Worm (Caenorhabditis elegans) whole organism, L1 larva: ENCODE results near the gene rpb-4.

Experiments used
- C04F5.9 ChIP-seq: sonication (generic microtip); optimal IDR thresholded peaks from 2 replicates; lab custom pipeline; 2016; ENCODE audit warnings: missing genetic modification characterization, missing compliant biosample characterization
- C16A3.4 ChIP-seq: fragments of 150-350 bp; optimal IDR thresholded peaks from 2 replicates; lab custom pipeline; 2014; ENCODE audit warnings: missing biosample characterization, missing genetic modification characterization
- F16B12.6 ChIP-seq: fragments of 150-350 bp; optimal IDR thresholded peaks from 2 replicates; lab custom pipeline; 2014; ENCODE audit warnings: missing biosample characterization, missing genetic modification characterization
- aha-1 ChIP-seq: fragments of 150-350 bp; optimal IDR thresholded peaks from 2 replicates; lab custom pipeline; 2014; ENCODE audit warnings: missing biosample characterization, missing genetic modification characterization
- aly-2 ChIP-seq: fragments of 150-350 bp; optimal IDR thresholded peaks from 2 replicates; lab custom pipeline; 2014; ENCODE audit warnings: missing biosample characterization, missing genetic modification characterization
- ama-1 ChIP-seq: fragments of 150-350 bp; optimal IDR thresholded peaks from 2 replicates; lab custom pipeline; 2014
- ceh-63 ChIP-seq: fragments of 200-800 bp; sonication (Bioruptor generic); optimal IDR thresholded peaks from 2 replicates; lab custom pipeline; 2018; ENCODE audit warnings: mild to moderate bottlenecking, missing genetic modification characterization, missing compliant biosample characterization
- ceh-82 ChIP-seq, 3 experiments: fragments of 150-350 bp in 1 of 3; sonication (generic microtip) in 2 of 3; optimal IDR thresholded peaks; 2 replicates each; lab custom pipeline; 2014 to 2017; ENCODE audit warnings: missing biosample characterization in 3 of 3, missing genetic modification characterization in 3 of 3
- ceh-88 ChIP-seq: fragments of 200-800 bp; sonication (Bioruptor generic); IDR thresholded peaks from 2 replicates; pipeline ENCODE4 v1.3.6; 2022; ENCODE audit warnings: missing genetic modification characterization, missing compliant biosample characterization
- ces-1 ChIP-seq: fragments of 150-350 bp; optimal IDR thresholded peaks from 2 replicates; lab custom pipeline; 2014; ENCODE audit warnings: missing biosample characterization, missing genetic modification reagents, missing genetic modification characterization
- dpl-1 ChIP-seq, 3 experiments: fragments of 150-350 bp in 2 of 3; sonication (generic microtip) in 1 of 3; optimal IDR thresholded peaks; 2 replicates each; lab custom pipeline; 2014 to 2017; ENCODE audit warnings: missing biosample characterization in 3 of 3, missing genetic modification characterization in 3 of 3, missing genetic modification reagents in 3 of 3
- dsc-1 ChIP-seq: sonication (generic microtip); optimal IDR thresholded peaks from 2 replicates; lab custom pipeline; 2016; ENCODE audit warnings: mild to moderate bottlenecking, missing genetic modification characterization, missing compliant biosample characterization
- elt-2 ChIP-seq: sonication (generic microtip); optimal IDR thresholded peaks from 2 replicates; lab custom pipeline; 2016; ENCODE audit warnings: missing genetic modification characterization, mild to moderate bottlenecking, inconsistent platforms, missing compliant biosample characterization, missing genetic modification reagents
- elt-3 ChIP-seq, 6 experiments: fragments of 150-350 bp in 1 of 6; sonication (generic microtip); optimal IDR thresholded peaks; 2 replicates each; lab custom pipeline; 2017 to 2018; ENCODE audit warnings: missing biosample characterization in 6 of 6, missing genetic modification characterization in 6 of 6, inconsistent platforms in 1 of 6
- fkh-10 ChIP-seq: sonication (generic microtip); optimal IDR thresholded peaks from 2 replicates; lab custom pipeline; 2017; ENCODE audit warnings: missing biosample characterization, missing genetic modification reagents, missing genetic modification characterization
- fos-1 ChIP-seq: fragments of 150-350 bp; optimal IDR thresholded peaks from 2 replicates; lab custom pipeline; 2014; ENCODE audit warnings: missing biosample characterization, missing genetic modification characterization
- grh-1 ChIP-seq: fragments of 200-800 bp; sonication (Bioruptor generic); IDR thresholded peaks from 2 replicates; pipeline ENCODE4 v1.3.6; 2022; ENCODE audit warnings: missing genetic modification reagents, missing genetic modification characterization, missing compliant biosample characterization
- hlh-17 ChIP-seq: fragments of 200-800 bp; sonication (Bioruptor generic); optimal IDR thresholded peaks from 2 replicates; lab custom pipeline; 2018; ENCODE audit warnings: missing genetic modification characterization, mild to moderate bottlenecking, missing compliant biosample characterization, moderate library complexity, borderline replicate concordance
- hpl-2 ChIP-seq: fragments of 150-350 bp; optimal IDR thresholded peaks from 2 replicates; lab custom pipeline; 2014; ENCODE audit warnings: missing biosample characterization, missing genetic modification reagents, missing genetic modification characterization
- irx-1 ChIP-seq: sonication (generic microtip); optimal IDR thresholded peaks from 2 replicates; lab custom pipeline; 2016; ENCODE audit warnings: missing genetic modification characterization, missing compliant biosample characterization
- lin-13 ChIP-seq: fragments of 150-350 bp; optimal IDR thresholded peaks from 2 replicates; lab custom pipeline; 2014; ENCODE audit warnings: missing biosample characterization, missing genetic modification reagents, missing genetic modification characterization
- lin-15B ChIP-seq: fragments of 150-350 bp; sonication (generic microtip); optimal IDR thresholded peaks from 3 replicates; lab custom pipeline; 2014; ENCODE audit warnings: missing biosample characterization, missing genetic modification characterization
- lin-35 ChIP-seq, 2 experiments: fragments of 150-350 bp; optimal IDR thresholded peaks; 2 replicates each; lab custom pipeline; 2014; ENCODE audit warnings: missing biosample characterization in 2 of 2, missing genetic modification characterization in 2 of 2, missing genetic modification reagents in 2 of 2
- lin-39 ChIP-seq: fragments of 150-350 bp; optimal IDR thresholded peaks from 2 replicates; lab custom pipeline; 2014; ENCODE audit warnings: missing biosample characterization, missing genetic modification reagents, missing genetic modification characterization
- lsy-2 ChIP-seq, 2 experiments: fragments of 150-350 bp; optimal IDR thresholded peaks; 2 replicates each; lab custom pipeline; 2014; ENCODE audit warnings: missing biosample characterization in 2 of 2, missing genetic modification characterization in 2 of 2
- nhr-11 ChIP-seq: fragments of 150-350 bp; optimal IDR thresholded peaks from 2 replicates; lab custom pipeline; 2014; ENCODE audit warnings: missing biosample characterization, missing genetic modification characterization
- nhr-19 ChIP-seq: fragments of 200-800 bp; sonication (Bioruptor generic); conservative IDR thresholded peaks from 2 replicates; pipeline ENCODE4 v1.3.6; 2022; ENCODE audit warnings: missing genetic modification characterization, missing compliant biosample characterization
- nhr-237 ChIP-seq: fragments of 150-350 bp; optimal IDR thresholded peaks from 2 replicates; lab custom pipeline; 2014; ENCODE audit warnings: missing biosample characterization, missing genetic modification characterization
- nhr-28 ChIP-seq: fragments of 150-350 bp; optimal IDR thresholded peaks from 2 replicates; lab custom pipeline; 2014; ENCODE audit warnings: missing biosample characterization, missing genetic modification characterization
- nhr-71 ChIP-seq: sonication (generic microtip); optimal IDR thresholded peaks from 2 replicates; lab custom pipeline; 2016; ENCODE audit warnings: mild to moderate bottlenecking, missing genetic modification characterization, moderate library complexity, missing compliant biosample characterization
- nhr-77 ChIP-seq: fragments of 150-350 bp; optimal IDR thresholded peaks from 2 replicates; lab custom pipeline; 2014; ENCODE audit warnings: missing biosample characterization, missing genetic modification characterization
- nhr-90 ChIP-seq: sonication (generic microtip); optimal IDR thresholded peaks from 2 replicates; lab custom pipeline; 2016; ENCODE audit warnings: mild to moderate bottlenecking, missing genetic modification characterization, missing compliant biosample characterization; ENCODE audit not compliant: poor library complexity
- pax-3 ChIP-seq: fragments of 200-800 bp; sonication (Bioruptor generic); optimal IDR thresholded peaks from 2 replicates; lab custom pipeline; 2018; ENCODE audit warnings: mild to moderate bottlenecking, missing genetic modification characterization, moderate library complexity, missing compliant biosample characterization
- pqm-1 ChIP-seq: sonication (generic microtip); optimal IDR thresholded peaks from 3 replicates; lab custom pipeline; 2017; ENCODE audit warnings: missing biosample characterization, missing genetic modification characterization
- rnt-1 ChIP-seq: sonication (generic microtip); optimal IDR thresholded peaks from 2 replicates; lab custom pipeline; 2016; ENCODE audit warnings: mild to moderate bottlenecking, missing genetic modification characterization, moderate library complexity, missing compliant biosample characterization
- skn-1 ChIP-seq: fragments of 150-350 bp; optimal IDR thresholded peaks from 2 replicates; lab custom pipeline; 2014; ENCODE audit warnings: missing biosample characterization, missing genetic modification characterization
- snpc-4 ChIP-seq: fragments of 150-350 bp; optimal IDR thresholded peaks from 2 replicates; lab custom pipeline; 2014; ENCODE audit warnings: missing biosample characterization, missing genetic modification characterization
- snu-23 ChIP-seq: sonication (generic microtip); optimal IDR thresholded peaks from 2 replicates; lab custom pipeline; 2016; ENCODE audit warnings: missing genetic modification characterization, missing compliant biosample characterization
- sup-37 ChIP-seq: fragments of 200-800 bp; sonication (Bioruptor generic); optimal IDR thresholded peaks from 2 replicates; lab custom pipeline; 2018; ENCODE audit warnings: mild to moderate bottlenecking, missing genetic modification characterization, missing compliant biosample characterization
- swsn-7 ChIP-seq: sonication (generic microtip); optimal IDR thresholded peaks from 2 replicates; lab custom pipeline; 2016; ENCODE audit warnings: missing genetic modification characterization, missing compliant biosample characterization
- tbx-2 ChIP-seq: sonication (generic microtip); optimal IDR thresholded peaks from 2 replicates; lab custom pipeline; 2016; ENCODE audit warnings: missing genetic modification characterization, missing compliant biosample characterization
- unc-130 ChIP-seq: fragments of 150-350 bp; optimal IDR thresholded peaks from 2 replicates; lab custom pipeline; 2017; ENCODE audit warnings: missing biosample characterization, missing genetic modification characterization, inconsistent platforms
- unc-62 ChIP-seq: fragments of 150-350 bp; optimal IDR thresholded peaks from 2 replicates; lab custom pipeline; 2014; ENCODE audit warnings: missing biosample characterization, missing genetic modification reagents, missing genetic modification characterization
- unc-86 ChIP-seq: sonication (generic microtip); optimal IDR thresholded peaks from 2 replicates; lab custom pipeline; 2016; ENCODE audit warnings: missing genetic modification characterization, missing compliant biosample characterization
- unc-98 ChIP-seq: fragments of 200-800 bp; sonication (Bioruptor generic); IDR thresholded peaks from 2 replicates; pipeline ENCODE4 v1.3.6; 2022; ENCODE audit warnings: missing genetic modification characterization, missing compliant biosample characterization
- xbp-1 ChIP-seq: sonication (generic microtip); optimal IDR thresholded peaks from 2 replicates; lab custom pipeline; 2016; ENCODE audit warnings: missing genetic modification characterization, missing compliant biosample characterization
- zip-4 ChIP-seq: fragments of 200-800 bp; sonication (Bioruptor generic); optimal IDR thresholded peaks from 2 replicates; lab custom pipeline; 2018; ENCODE audit warnings: mild to moderate bottlenecking, missing genetic modification characterization, moderate library complexity, missing compliant biosample characterization

Gene rpb-4

ce11 chrII:7413275-7413674 is 39.0 kb downstream of the rpb-4 start (continued):
- peak; percentile 18 for TF ChIP-seq nhr-19 (GFP tag; lab: Robert Waterston, UW)
- no peak for TF ChIP-seq snpc-4 (tag; lab: Kevin White, UChicago)
- no peak for TF ChIP-seq irx-1
- TF ChIP-seq elt-3 (tag; optimal IDR thresholded peaks at IDR 0.05; lab: Kevin White, UChicago): peak in 5 of 6 experiments; percentile 32 to 73 (median 61)
- no peak for TF ChIP-seq fos-1 (tag; lab: Kevin White, UChicago)
- TF ChIP-seq hpl-2 (GFP tag; lab: Kevin White, UChicago): no peak
- no peak for TF ChIP-seq unc-62 (GFP tag; lab: Kevin White, UChicago)
- no peak for TF ChIP-seq ceh-82 (tag; optimal IDR thresholded peaks at IDR 0.05; lab: Kevin White, UChicago)
- TF ChIP-seq C16A3.4 (tag; lab: Kevin White, UChicago): no peak
- TF ChIP-seq C04F5.9: no peak
- TF ChIP-seq ama-1 (lab: Kevin White, UChicago): no peak
- no peak for TF ChIP-seq nhr-90 (tag; lab: Kevin White, UChicago)
- TF ChIP-seq elt-2 (tag; lab: Kevin White, UChicago): no peak
- no peak for TF ChIP-seq unc-86 (tag; lab: Kevin White, UChicago)
- peak; percentile 37 for TF ChIP-seq tbx-2 (tag; lab: Kevin White, UChicago)
- TF ChIP-seq pax-3: no peak
- no peak for TF ChIP-seq nhr-28
- no peak for TF ChIP-seq xbp-1 (tag; lab: Kevin White, UChicago)
- TF ChIP-seq nhr-11 (tag; lab: Kevin White, UChicago): no peak
- no peak for TF ChIP-seq nhr-77 (tag; lab: Kevin White, UChicago)
- no peak for TF ChIP-seq ceh-88
- peak; percentile 14 for TF ChIP-seq snu-23 (GFP tag; lab: Kevin White, UChicago)
- TF ChIP-seq lin-13: no peak
- no peak for TF ChIP-seq ceh-63
- no peak for TF ChIP-seq unc-130 (tag; lab: Kevin White, UChicago)
- TF ChIP-seq grh-1 (GFP tag; lab: Robert Waterston, UW): peak; percentile 36; the same call in 1 of the 2 replicates
- TF ChIP-seq ces-1 (GFP tag; lab: Kevin White, UChicago): no peak
- TF ChIP-seq skn-1 (tag; lab: Kevin White, UChicago): no peak
- TF ChIP-seq pqm-1 (tag; lab: Kevin White, UChicago): no peak
- peak; percentile 59 for TF ChIP-seq nhr-71 (tag; lab: Kevin White, UChicago)
- TF ChIP-seq dsc-1 (tag; lab: Kevin White, UChicago): peak; percentile 12
- no peak for TF ChIP-seq lsy-2 (tag; optimal IDR thresholded peaks at IDR 0.05; lab: Kevin White, UChicago)
- no peak for TF ChIP-seq fkh-10
- no peak for TF ChIP-seq lin-15B (tag; lab: Kevin White, UChicago)
- no peak for TF ChIP-seq swsn-7 (tag; lab: Kevin White, UChicago)
- no peak for TF ChIP-seq aly-2
- no peak for TF ChIP-seq aha-1 (tag; lab: Kevin White, UChicago)
- no peak for TF ChIP-seq zip-4 (GFP tag; lab: Kevin White, UChicago)
- TF ChIP-seq dpl-1 (GFP tag; optimal IDR thresholded peaks at IDR 0.05; lab: Kevin White, UChicago): no peak
- TF ChIP-seq F16B12.6 (tag; lab: Kevin White, UChicago): no peak
- TF ChIP-seq unc-98 (GFP tag; lab: Robert Waterston, UW): no peak
- TF ChIP-seq nhr-237: no peak
- TF ChIP-seq rnt-1: no peak
- TF ChIP-seq lin-35 (GFP tag; optimal IDR thresholded peaks at IDR 0.05; lab: Kevin White, UChicago): no peak
- no peak for TF ChIP-seq lin-39 (tag; lab: Kevin White, UChicago)
- no peak for TF ChIP-seq sup-37 (GFP tag; lab: Kevin White, UChicago)
- no peak for TF ChIP-seq hlh-17 (GFP tag; lab: Kevin White, UChicago)
